Worm (Caenorhabditis elegans) whole organism, late embryonic: Measurements from ENCODE around the gene F55A11.11.

Source experiments
- F13H6.1 ChIP-seq: sonication (generic microtip); optimal IDR thresholded peaks from 2 replicates; lab custom pipeline; 2016; ENCODE audit warnings: missing genetic modification characterization, missing compliant biosample characterization
- K02D7.2 ChIP-seq: sonication (generic microtip); optimal IDR thresholded peaks from 2 replicates; lab custom pipeline; 2017; ENCODE audit warnings: mild to moderate bottlenecking, missing genetic modification characterization, missing compliant biosample characterization
- K09A11.1 ChIP-seq: sonication (generic microtip); optimal IDR thresholded peaks from 2 replicates; lab custom pipeline; 2017; ENCODE audit warnings: antibody characterized with exemption, mild to moderate bottlenecking, missing genetic modification characterization, missing compliant biosample characterization; ENCODE audit not compliant: insufficient read depth
- T23F11.4 ChIP-seq: fragments of 200-800 bp; sonication (Bioruptor generic); optimal IDR thresholded peaks from 2 replicates; lab custom pipeline; 2018; ENCODE audit warnings: mild to moderate bottlenecking, missing genetic modification characterization, missing compliant biosample characterization
- Y22D7AL.16 ChIP-seq: sonication (generic microtip); optimal IDR thresholded peaks from 2 replicates; lab custom pipeline; 2016; ENCODE audit warnings: missing genetic modification characterization, missing compliant biosample characterization
- ama-1 ChIP-seq: fragments of 150-350 bp; optimal IDR thresholded peaks from 2 replicates; lab custom pipeline; 2014
- ceh-14 ChIP-seq: sonication (generic microtip); optimal IDR thresholded peaks from 2 replicates; lab custom pipeline; 2016; ENCODE audit warnings: missing genotype, missing genetic modification characterization, missing compliant biosample characterization
- ceh-18 ChIP-seq: sonication (generic microtip); optimal IDR thresholded peaks from 2 replicates; lab custom pipeline; 2016; ENCODE audit warnings: missing genetic modification characterization, missing compliant biosample characterization
- ceh-2 ChIP-seq: sonication (generic microtip); optimal IDR thresholded peaks from 2 replicates; lab custom pipeline; 2016; ENCODE audit warnings: missing genotype, missing genetic modification characterization, missing compliant biosample characterization
- ceh-30 ChIP-seq: fragments of 150-350 bp; optimal IDR thresholded peaks from 2 replicates; lab custom pipeline; 2014; ENCODE audit warnings: missing biosample characterization, missing genetic modification characterization
- ceh-31 ChIP-seq: sonication (generic microtip); optimal IDR thresholded peaks from 2 replicates; lab custom pipeline; 2016; ENCODE audit warnings: missing genetic modification characterization, missing compliant biosample characterization
- ceh-34 ChIP-seq: sonication (generic microtip); optimal IDR thresholded peaks from 2 replicates; lab custom pipeline; 2016; ENCODE audit warnings: mild to moderate bottlenecking, missing genetic modification characterization, missing compliant biosample characterization
- ceh-48 ChIP-seq: sonication (generic microtip); optimal IDR thresholded peaks from 2 replicates; lab custom pipeline; 2016; ENCODE audit warnings: missing genetic modification characterization, inconsistent platforms, missing compliant biosample characterization
- che-1 ChIP-seq: sonication (generic microtip); optimal IDR thresholded peaks from 2 replicates; lab custom pipeline; 2016; ENCODE audit warnings: mild to moderate bottlenecking, missing genetic modification characterization, missing compliant biosample characterization
- elt-2 ChIP-seq: sonication (generic microtip); optimal IDR thresholded peaks from 2 replicates; lab custom pipeline; 2016; ENCODE audit warnings: missing genetic modification reagents, missing genetic modification characterization, missing compliant biosample characterization
- elt-4 ChIP-seq: sonication (generic microtip); optimal IDR thresholded peaks from 2 replicates; lab custom pipeline; 2016; ENCODE audit warnings: missing genetic modification characterization, missing compliant biosample characterization
- eyg-1 ChIP-seq: sonication (generic microtip); optimal IDR thresholded peaks from 2 replicates; lab custom pipeline; 2016; ENCODE audit warnings: missing genotype, missing genetic modification characterization, missing compliant biosample characterization
- fkh-6 ChIP-seq: sonication (generic microtip); optimal IDR thresholded peaks from 2 replicates; lab custom pipeline; 2016; ENCODE audit warnings: missing genetic modification characterization, missing compliant biosample characterization
- gmeb-2 ChIP-seq: sonication (generic microtip); optimal IDR thresholded peaks from 2 replicates; lab custom pipeline; 2016; ENCODE audit warnings: missing genetic modification characterization, inconsistent platforms, missing compliant biosample characterization
- hlh-13 ChIP-seq: fragments of 200-800 bp; sonication (Bioruptor generic); optimal IDR thresholded peaks from 2 replicates; lab custom pipeline; 2018; ENCODE audit warnings: mild to moderate bottlenecking, missing genetic modification characterization, missing compliant biosample characterization
- hlh-8 ChIP-seq: sonication (generic microtip); optimal IDR thresholded peaks from 2 replicates; lab custom pipeline; 2016; ENCODE audit warnings: missing genotype, missing genetic modification characterization, missing compliant biosample characterization
- lin-11 ChIP-seq: fragments of 200-800 bp; sonication (Bioruptor generic); optimal IDR thresholded peaks from 2 replicates; lab custom pipeline; 2018; ENCODE audit warnings: mild to moderate bottlenecking, missing genetic modification characterization, missing compliant biosample characterization
- nfya-1 ChIP-seq: sonication (generic microtip); optimal IDR thresholded peaks from 2 replicates; lab custom pipeline; 2017; ENCODE audit warnings: missing genetic modification characterization, mild to moderate bottlenecking, missing compliant biosample characterization, antibody characterized with exemption, moderate library complexity
- nhr-11 ChIP-seq: fragments of 150-350 bp; optimal IDR thresholded peaks from 2 replicates; lab custom pipeline; 2014; ENCODE audit warnings: missing biosample characterization, missing genetic modification characterization
- npax-4 ChIP-seq: sonication (generic microtip); optimal IDR thresholded peaks from 2 replicates; lab custom pipeline; 2016; ENCODE audit warnings: missing genetic modification characterization, missing compliant biosample characterization
- pag-3 ChIP-seq: sonication (generic microtip); optimal IDR thresholded peaks from 2 replicates; lab custom pipeline; 2016; ENCODE audit warnings: missing compliant biosample characterization, missing genetic modification characterization, borderline replicate concordance
- pat-9 ChIP-seq: fragments of 200-800 bp; sonication (Bioruptor generic); optimal IDR thresholded peaks from 2 replicates; lab custom pipeline; 2018; ENCODE audit warnings: mild to moderate bottlenecking, missing genetic modification characterization, moderate library complexity, missing compliant biosample characterization
- pha-2 ChIP-seq: sonication (generic microtip); optimal IDR thresholded peaks from 2 replicates; lab custom pipeline; 2017; ENCODE audit warnings: mild to moderate bottlenecking, missing genetic modification characterization, missing compliant biosample characterization
- pha-4 ChIP-seq: fragments of 150-350 bp; optimal IDR thresholded peaks from 2 replicates; lab custom pipeline; 2018; ENCODE audit warnings: missing biosample characterization, missing genetic modification reagents, missing genetic modification characterization
- pros-1 ChIP-seq: fragments of 150-350 bp; optimal IDR thresholded peaks from 2 replicates; lab custom pipeline; 2014; ENCODE audit warnings: missing biosample characterization, missing genetic modification reagents, missing genetic modification characterization
- ref-2 ChIP-seq: sonication (generic microtip); optimal IDR thresholded peaks from 2 replicates; lab custom pipeline; 2016; ENCODE audit warnings: missing genetic modification characterization, missing compliant biosample characterization
- rnt-1 ChIP-seq: sonication (generic microtip); optimal IDR thresholded peaks from 2 replicates; lab custom pipeline; 2016; ENCODE audit warnings: missing genetic modification characterization, missing compliant biosample characterization
- sox-4 ChIP-seq: sonication (generic microtip); optimal IDR thresholded peaks from 2 replicates; lab custom pipeline; 2017; ENCODE audit warnings: mild to moderate bottlenecking, missing genetic modification characterization, inconsistent platforms, missing compliant biosample characterization
- unc-3 ChIP-seq, 2 experiments: fragments of 200-800 bp in 1 of 2; sonication (Bioruptor generic) in 1 of 2; sonication (generic microtip) in 1 of 2; conservative IDR thresholded peaks in 1 of 2; optimal IDR thresholded peaks in 1 of 2; 2 replicates each; pipeline versions ENCODE4 v1.3.6 to Lab custom; 2016 to 2022; ENCODE audit warnings: missing compliant biosample characterization in 2 of 2, missing genetic modification characterization in 2 of 2, missing genetic modification reagents in 1 of 2
- unc-42 ChIP-seq: sonication (generic microtip); optimal IDR thresholded peaks from 2 replicates; lab custom pipeline; 2016; ENCODE audit warnings: missing genotype, missing genetic modification characterization, missing compliant biosample characterization
- unc-55 ChIP-seq: sonication (generic microtip); optimal IDR thresholded peaks from 2 replicates; lab custom pipeline; 2017; ENCODE audit warnings: missing biosample characterization, missing genetic modification reagents, missing genetic modification characterization
- unc-86 ChIP-seq: sonication (generic microtip); optimal IDR thresholded peaks from 2 replicates; lab custom pipeline; 2016; ENCODE audit warnings: missing genetic modification characterization, missing compliant biosample characterization
- zip-5 ChIP-seq: sonication (generic microtip); optimal IDR thresholded peaks from 2 replicates; lab custom pipeline; 2016; ENCODE audit warnings: missing genetic modification characterization, missing compliant biosample characterization
- ztf-16 ChIP-seq: sonication (generic microtip); optimal IDR thresholded peaks from 2 replicates; lab custom pipeline; 2017; ENCODE audit warnings: missing genetic modification characterization, missing compliant biosample characterization

The F55A11.11 gene

DNA sequence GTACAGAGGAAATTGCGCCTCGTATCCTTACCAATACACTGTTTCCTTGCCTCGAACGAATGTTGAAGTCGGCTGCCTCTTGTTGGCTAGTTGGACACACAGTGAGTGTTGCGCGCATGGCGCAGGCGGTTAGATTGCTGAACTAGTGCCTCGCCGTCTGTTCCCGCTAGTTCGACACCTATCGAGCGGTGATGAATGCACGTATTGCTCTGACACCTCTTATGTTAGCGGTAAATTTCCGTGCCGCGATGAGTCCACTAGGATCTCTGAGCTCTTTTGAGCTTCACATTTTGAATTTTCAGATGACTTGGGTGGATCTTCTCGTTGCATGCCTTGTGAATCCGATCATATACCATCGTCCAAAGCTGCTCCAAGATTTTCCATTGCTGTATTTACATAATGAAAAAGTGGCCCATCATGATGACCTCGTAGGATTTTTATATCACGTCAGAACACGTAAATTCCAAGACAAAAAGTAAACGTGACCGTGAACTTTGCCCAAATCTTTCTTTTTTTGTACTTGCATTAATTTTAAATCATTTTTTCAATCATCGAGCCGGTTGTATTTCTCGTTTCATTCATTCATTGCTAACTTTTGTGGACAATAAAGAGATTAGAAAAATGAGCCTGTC is at the start of gene F55A11.11 (continued):
- peak; percentile 95 for TF ChIP-seq che-1 (tag; lab: Kevin White, UChicago)
- peak; percentile 92 for TF ChIP-seq rnt-1
- TF ChIP-seq fkh-6 (tag; lab: Kevin White, UChicago) = peak; percentile 94
- TF ChIP-seq npax-4 (tag; lab: Kevin White, UChicago) = peak; percentile 90
- TF ChIP-seq T23F11.4 (GFP tag; lab: Kevin White, UChicago) = peak; percentile 92
- TF ChIP-seq pag-3 (tag; lab: Kevin White, UChicago) = peak; percentile 75
- TF ChIP-seq gmeb-2 (tag; lab: Kevin White, UChicago) = peak; percentile 94
- TF ChIP-seq unc-3 (GFP tag; conservative IDR thresholded peaks at IDR 0.05; lab: Robert Waterston, UW) = peak; percentile 93
- peak; percentile 92 for TF ChIP-seq unc-3 (tag; optimal IDR thresholded peaks at IDR 0.05; lab: Kevin White, UChicago)
- TF ChIP-seq pha-2 (tag; lab: Kevin White, UChicago) = peak; percentile 98
- peak; percentile 94 for TF ChIP-seq ceh-14
- peak; percentile 81 for TF ChIP-seq nfya-1 (tag; lab: Kevin White, UChicago)
- no peak for TF ChIP-seq nhr-11 (tag; lab: Kevin White, UChicago)
- TF ChIP-seq lin-11 (tag; lab: Kevin White, UChicago) = peak; percentile 91
- peak; percentile 97 for TF ChIP-seq sox-4
- peak; percentile 78 for TF ChIP-seq K09A11.1 (tag; lab: Kevin White, UChicago)
- TF ChIP-seq K02D7.2 (tag; lab: Kevin White, UChicago) = peak; percentile 91

DNA sequence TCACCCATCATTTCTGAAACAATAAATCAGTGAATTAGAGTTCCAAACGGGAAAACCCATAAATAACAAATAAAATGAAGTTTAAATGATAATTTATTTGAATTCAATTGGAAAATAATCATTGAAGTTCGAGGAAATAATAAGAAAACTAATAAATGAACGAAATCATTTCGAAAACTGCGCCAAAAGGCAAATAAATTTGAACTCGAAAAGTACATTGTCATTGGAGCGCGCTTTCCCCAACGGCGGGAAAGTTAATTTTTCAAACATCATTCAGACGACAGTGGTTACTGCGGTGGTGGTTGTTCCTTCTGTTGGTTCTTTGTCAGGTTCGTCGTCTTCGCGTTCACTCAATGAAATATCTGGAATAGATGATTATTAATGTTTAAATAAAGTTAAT is 49.5 kb upstream of the F55A11.11 start, which contains the start of gene npp-22:
Gene npp-22 (minus strand): TSS at position 13 of the 400 bp plus-strand sequence.
- TF ChIP-seq ceh-18 (tag; lab: Kevin White, UChicago) = no peak
- TF ChIP-seq pat-9 (tag; lab: Kevin White, UChicago) = no peak
- TF ChIP-seq unc-42 (tag; lab: Kevin White, UChicago) = peak; percentile 30
- peak; percentile 14 for TF ChIP-seq ceh-31
- peak; percentile 9 for TF ChIP-seq unc-55

DNA sequence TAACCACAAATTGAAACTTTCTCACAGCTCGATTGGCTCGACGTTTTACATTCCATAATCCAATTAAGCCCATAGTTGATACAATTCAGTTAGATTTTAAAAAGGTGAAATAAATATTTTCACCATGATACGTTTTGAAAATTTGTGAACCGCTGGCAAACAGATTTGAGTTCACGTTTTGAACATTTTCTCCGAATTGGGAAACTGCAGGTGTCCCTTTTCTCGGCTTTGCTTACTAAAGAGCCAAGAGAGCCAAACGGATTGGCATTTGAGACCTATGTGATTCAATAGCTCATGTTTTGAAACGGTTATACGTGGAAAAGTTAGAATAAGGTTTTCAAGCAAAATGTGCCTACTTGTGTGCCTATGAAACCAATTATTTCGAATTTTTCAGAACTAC is 46.1 kb upstream of the F55A11.11 start, which contains the start of gene spe-42:
Gene spe-42 (minus strand): TSS at position 101 of the 400 bp plus-strand sequence.
- TF ChIP-seq unc-42 (tag; lab: Kevin White, UChicago) = no peak
- no peak for TF ChIP-seq pha-2 (tag; lab: Kevin White, UChicago)
- TF ChIP-seq ceh-48 = no peak
- no peak for TF ChIP-seq npax-4 (tag; lab: Kevin White, UChicago)
- no peak for TF ChIP-seq fkh-6 (tag; lab: Kevin White, UChicago)
- TF ChIP-seq pros-1 (tag; lab: Kevin White, UChicago) = no peak
- no peak for TF ChIP-seq elt-4
- no peak for TF ChIP-seq unc-3 (GFP tag; conservative IDR thresholded peaks at IDR 0.05; lab: Robert Waterston, UW)
- TF ChIP-seq unc-3 (tag; optimal IDR thresholded peaks at IDR 0.05; lab: Kevin White, UChicago) = no peak
- TF ChIP-seq ref-2 (tag; lab: Kevin White, UChicago) = no peak
- no peak for TF ChIP-seq unc-86 (tag; lab: Kevin White, UChicago)
- no peak for TF ChIP-seq Y22D7AL.16 (tag; lab: Kevin White, UChicago)
- TF ChIP-seq ceh-34 (tag; lab: Kevin White, UChicago) = no peak
- no peak for TF ChIP-seq zip-5 (tag; lab: Kevin White, UChicago)
- TF ChIP-seq hlh-8 (tag; lab: Kevin White, UChicago) = no peak
- TF ChIP-seq K09A11.1 (tag; lab: Kevin White, UChicago) = no peak
- no peak for TF ChIP-seq nfya-1 (tag; lab: Kevin White, UChicago)
- no peak for TF ChIP-seq eyg-1 (tag; lab: Kevin White, UChicago)
- no peak for TF ChIP-seq ceh-30 (tag; lab: Kevin White, UChicago)

DNA sequence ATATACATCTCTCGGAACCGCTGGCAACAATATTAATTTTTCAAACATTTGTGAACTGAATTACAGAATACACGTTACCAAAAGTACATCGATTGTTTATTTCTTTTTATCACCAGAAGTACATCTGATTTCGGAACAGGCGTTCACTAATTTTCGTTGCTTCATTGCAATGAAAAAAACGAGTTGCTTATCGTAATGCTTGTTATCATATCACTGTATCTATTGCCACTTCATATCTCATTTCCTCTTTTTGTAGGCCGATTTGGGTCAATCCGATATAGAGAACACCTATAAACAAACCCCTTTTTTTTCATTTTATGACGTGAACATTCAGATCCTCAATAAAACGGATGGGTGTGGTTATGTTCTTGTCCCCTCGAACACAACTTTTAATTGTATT is 45.6 kb upstream of the F55A11.11 start:
- TF ChIP-seq ref-2 (tag; lab: Kevin White, UChicago) = no peak
- TF ChIP-seq rnt-1 = no peak
- no peak for TF ChIP-seq T23F11.4 (GFP tag; lab: Kevin White, UChicago)
- TF ChIP-seq Y22D7AL.16 (tag; lab: Kevin White, UChicago) = no peak
- no peak for TF ChIP-seq ztf-16 (tag; lab: Kevin White, UChicago)
- TF ChIP-seq K02D7.2 (tag; lab: Kevin White, UChicago) = no peak
- no peak for TF ChIP-seq fkh-6 (tag; lab: Kevin White, UChicago)
- TF ChIP-seq F13H6.1 = no peak
- no peak for TF ChIP-seq pha-2 (tag; lab: Kevin White, UChicago)
- TF ChIP-seq ceh-2 = no peak
- no peak for TF ChIP-seq ama-1 (lab: Kevin White, UChicago)
- no peak for TF ChIP-seq zip-5 (tag; lab: Kevin White, UChicago)
- TF ChIP-seq elt-2 (tag; lab: Kevin White, UChicago) = no peak
- no peak for TF ChIP-seq hlh-13 (GFP tag; lab: Kevin White, UChicago)
- no peak for TF ChIP-seq unc-86 (tag; lab: Kevin White, UChicago)
- no peak for TF ChIP-seq pha-4 (tag; lab: Kevin White, UChicago)
- no peak for TF ChIP-seq ceh-48
- TF ChIP-seq pag-3 (tag; lab: Kevin White, UChicago) = no peak
